Worm (Caenorhabditis elegans) whole organism, late embryonic: ENCODE data around the gene col-144.

Source experiments
- K02D7.2 ChIP-seq: sonication (generic microtip); optimal IDR thresholded peaks from 2 replicates; lab custom pipeline; 2017; ENCODE audit warnings: mild to moderate bottlenecking, missing genetic modification characterization, missing compliant biosample characterization
- ceh-9 ChIP-seq: sonication (generic microtip); optimal IDR thresholded peaks from 2 replicates; lab custom pipeline; 2016; ENCODE audit warnings: mild to moderate bottlenecking, missing genetic modification characterization, inconsistent platforms, missing compliant biosample characterization
- nfya-1 ChIP-seq: sonication (generic microtip); optimal IDR thresholded peaks from 2 replicates; lab custom pipeline; 2017; ENCODE audit warnings: missing genetic modification characterization, mild to moderate bottlenecking, missing compliant biosample characterization, antibody characterized with exemption, moderate library complexity

DNA sequence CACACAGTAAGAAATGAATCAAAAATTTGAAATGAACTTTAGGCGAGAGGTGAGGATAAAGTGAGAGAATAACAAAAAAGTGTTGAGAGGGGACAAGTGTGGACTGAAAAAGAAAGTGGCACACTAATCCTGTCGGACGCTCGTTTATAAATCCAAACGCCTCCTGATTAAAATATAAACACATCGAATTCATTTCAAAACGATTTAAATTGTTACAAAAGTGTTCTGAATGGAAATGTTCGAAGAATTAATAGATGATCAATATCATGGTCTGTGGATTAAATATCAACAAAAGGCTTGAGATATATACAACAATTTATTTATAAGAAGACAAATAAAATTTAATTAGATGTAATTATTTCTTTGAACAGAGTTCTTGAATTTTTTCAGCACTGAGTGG, 7.6 kb upstream of the col-144 start, which contains the start of gene B0222.11:
- TF ChIP-seq nfya-1 (tag; lab: Kevin White, UChicago) (no peak), ceh-9 (tag; lab: Kevin White, UChicago) (no peak), K02D7.2 (tag; lab: Kevin White, UChicago) (no peak)
